Worm (Caenorhabditis elegans): Measurements from ENCODE around the gene sre-44.
A peak's percentile ranks its signal among the peaks of the same experiment; 100 is the strongest.

sre-44 gene

ce11 chrII:13976161-13976560 is 26.8 kb downstream of the sre-44 start, which contains the start of gene Y39G8B.2 (continued):
- TF ChIP-seq nhr-47 (tag; optimal IDR thresholded peaks at IDR 0.05) (peak; percentile 86), ets-5 (GFP tag; IDR thresholded peaks at IDR 0.05) (no peak), sox-4 (tag; optimal IDR thresholded peaks at IDR 0.05) (no peak), fkh-10 (GFP tag; optimal IDR thresholded peaks at IDR 0.05) (peak; percentile 65), nhr-20 (tag; optimal IDR thresholded peaks at IDR 0.05) (peak; percentile 86), C04F5.9 (tag; optimal IDR thresholded peaks at IDR 0.05) (peak; percentile 45), egl-13 (tag; optimal IDR thresholded peaks at IDR 0.05) (peak; percentile 58), mab-9 (GFP tag; IDR thresholded peaks at IDR 0.05) (peak; percentile 61; the same call in 1 of the 2 replicates), ceh-82 (tag; optimal IDR thresholded peaks at IDR 0.05) (peak; percentile 4 to 93 (median 64)), lsy-2 (tag; optimal IDR thresholded peaks at IDR 0.05) (peak; percentile 90 to 92), isw-1 (GFP tag; IDR thresholded peaks at IDR 0.05) (peak; percentile 80), pqm-1 (tag; optimal IDR thresholded peaks at IDR 0.05) (no peak), efl-3 (GFP tag; optimal IDR thresholded peaks at IDR 0.05) (no peak), unc-62 (GFP tag; optimal IDR thresholded peaks at IDR 0.05) (no peak), ztf-11 (tag; optimal IDR thresholded peaks at IDR 0.05) (peak in 1 of 2 experiments; percentile 61), zip-4 (GFP tag; optimal IDR thresholded peaks at IDR 0.05) (peak; percentile 23), nhr-11 (tag; optimal IDR thresholded peaks at IDR 0.05) (no peak), aly-2 (tag; optimal IDR thresholded peaks at IDR 0.05) (peak; percentile 25), xbp-1 (tag; optimal IDR thresholded peaks at IDR 0.05) (peak; percentile 69), nhr-85 (tag) (peak; percentile 83), unc-130 (tag; optimal IDR thresholded peaks at IDR 0.05) (peak; percentile 71), swsn-7 (tag; optimal IDR thresholded peaks at IDR 0.05) (peak; percentile 75), skn-1 (tag; optimal IDR thresholded peaks at IDR 0.05) (peak; percentile 86), efl-1 (optimal IDR thresholded peaks at IDR 0.05) (peak; percentile 89 to 91), efl-1 (GFP tag; optimal IDR thresholded peaks at IDR 0.05 in 1 of 2) (peak; percentile 86 to 98)

DNA sequence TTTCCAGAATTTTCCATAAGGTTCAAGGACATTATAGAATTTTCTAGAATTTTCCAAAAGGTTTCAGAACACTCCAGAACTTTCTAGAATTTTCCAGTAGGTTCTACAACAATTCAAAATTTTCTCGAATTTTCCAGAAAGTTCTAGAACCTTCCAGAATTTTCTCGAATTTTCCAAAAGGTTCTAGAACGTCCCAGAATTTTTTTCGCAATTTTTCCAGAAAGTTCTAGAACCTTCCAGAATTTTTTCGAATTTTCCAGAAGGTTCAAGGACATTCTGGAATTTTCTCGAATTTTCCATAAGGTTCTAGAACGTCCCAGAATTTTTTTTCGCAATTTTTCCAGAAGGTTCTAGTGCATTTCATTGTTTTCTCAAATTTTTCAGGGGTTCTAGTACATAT is 28.3 kb downstream of the sre-44 start:
- TF ChIP-seq sox-4 (tag; optimal IDR thresholded peaks at IDR 0.05), result no peak
- peak; percentile 27 for TF ChIP-seq nhr-85 (tag)

ce11 chrII:13979833-13980513 is 30.6 kb downstream of the sre-44 start, which contains the start of gene sre-48:
Gene sre-48, minus strand, starts transcription at chrII:13979883.
- no peak for TF ChIP-seq hlh-17 (GFP tag; optimal IDR thresholded peaks at IDR 0.05; ENCODE audit: borderline replicate concordance)
- no peak for TF ChIP-seq snpc-4 (tag; optimal IDR thresholded peaks at IDR 0.05)
- TF ChIP-seq nhr-20 (tag; optimal IDR thresholded peaks at IDR 0.05), result peak; percentile 25
- peak in 1 of 2 experiments; percentile 39 for TF ChIP-seq lin-35 (GFP tag; optimal IDR thresholded peaks at IDR 0.05)
- no peak for TF ChIP-seq lin-13 (GFP tag; optimal IDR thresholded peaks at IDR 0.05)
- TF ChIP-seq jun-1 (tag; optimal IDR thresholded peaks at IDR 0.05), result peak; percentile 60
- no peak for TF ChIP-seq sox-4 (tag; optimal IDR thresholded peaks at IDR 0.05)
- no peak for TF ChIP-seq hlh-4 (tag; optimal IDR thresholded peaks at IDR 0.05)
- no peak for TF ChIP-seq rnt-1 (tag; optimal IDR thresholded peaks at IDR 0.05)
- TF ChIP-seq ceh-8 (GFP tag; optimal IDR thresholded peaks at IDR 0.05), result no peak
- peak; percentile 98 for TF ChIP-seq elt-2 (tag; optimal IDR thresholded peaks at IDR 0.05)

DNA sequence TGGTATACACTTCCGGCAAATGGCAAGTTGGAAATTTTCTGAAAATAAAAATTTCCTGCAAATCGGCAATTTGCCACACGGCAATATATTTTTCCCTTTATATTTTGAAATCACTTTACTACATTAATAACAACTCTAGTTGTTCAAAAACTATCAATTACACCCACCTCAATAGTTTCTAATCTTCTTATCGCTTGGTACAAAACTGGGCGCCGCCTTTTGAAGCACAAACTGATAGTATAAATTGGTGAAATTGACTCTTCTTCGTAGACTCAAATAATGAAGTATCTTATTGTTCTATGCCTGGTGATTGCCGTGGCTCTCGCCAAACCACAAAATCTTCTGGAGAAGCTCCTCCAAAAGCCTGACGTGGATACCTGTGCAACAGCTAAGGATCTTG is 31.7 kb downstream of the sre-44 start, which contains the start of gene Y39G8B.9:
Gene Y39G8B.9, plus strand, starts transcription at position 269 of the 400 bp plus-strand sequence.
- TF ChIP-seq hpl-2 (GFP tag; optimal IDR thresholded peaks at IDR 0.05) (no peak), elt-2 (tag; optimal IDR thresholded peaks at IDR 0.05) (peak; percentile 43), efl-1 (optimal IDR thresholded peaks at IDR 0.05) (no peak), efl-1 (GFP tag; optimal IDR thresholded peaks at IDR 0.05 in 1 of 2) (peak in 1 of 2 experiments; percentile 33)
